Fruit fly (Drosophila melanogaster) whole organism, prepupa: Measurements from ENCODE around the gene Rab5.

Experiments
- CG10669 ChIP-seq: fragments of 200-800 bp; sonication (Bioruptor generic); optimal IDR thresholded peaks from 3 replicates; lab custom pipeline; 2018; ENCODE audit warnings: missing biosample characterization, mild to moderate bottlenecking, missing genetic modification characterization, moderate library complexity
- CG11294 ChIP-seq: fragments of 200-800 bp; sonication (Bioruptor generic); IDR thresholded peaks from 2 replicates; pipeline ENCODE4 v1.3.6; 2022; ENCODE audit warnings: missing biosample characterization, missing genetic modification characterization
- CG31627 ChIP-seq: fragments of 200-800 bp; sonication (Bioruptor generic); optimal IDR thresholded peaks from 3 replicates; lab custom pipeline; 2016; ENCODE audit warnings: missing biosample characterization, missing genetic modification characterization
- CG34406 ChIP-seq: fragments of 200-800 bp; sonication (Bioruptor generic); optimal IDR thresholded peaks from 3 replicates; lab custom pipeline; 2016; ENCODE audit warnings: missing biosample characterization, missing genetic modification characterization
- CG6276 ChIP-seq: fragments of 200-800 bp; sonication (Bioruptor generic); optimal IDR thresholded peaks from 2 replicates; lab custom pipeline; 2017; ENCODE audit warnings: missing biosample characterization, mild to moderate bottlenecking, missing genetic modification characterization
- CG8119 ChIP-seq: fragments of 200-800 bp; sonication (Bioruptor generic); IDR thresholded peaks from 3 replicates; pipeline ENCODE4 v1.3.6; 2022; ENCODE audit warnings: missing biosample characterization, missing genetic modification characterization
- CG9139 ChIP-seq: fragments of 200-800 bp; sonication (Bioruptor generic); optimal IDR thresholded peaks from 3 replicates; lab custom pipeline; 2017; ENCODE audit warnings: missing biosample characterization, mild to moderate bottlenecking, missing genetic modification characterization
- Gug ChIP-seq: fragments of 200-800 bp; sonication (Bioruptor generic); IDR thresholded peaks from 2 replicates; pipeline ENCODE4 v1.3.6; 2022; ENCODE audit warnings: missing biosample characterization, missing genetic modification characterization
- Hr38 ChIP-seq: sonication (Bioruptor generic); optimal IDR thresholded peaks from 2 replicates; lab custom pipeline; 2016; ENCODE audit warnings: missing biosample characterization, missing genetic modification characterization
- OdsH ChIP-seq: fragments of 200-800 bp; sonication (Bioruptor generic); optimal IDR thresholded peaks from 3 replicates; lab custom pipeline; 2016; ENCODE audit warnings: missing biosample characterization, missing genetic modification characterization
- Sox102F ChIP-seq: fragments of 200-800 bp; sonication (Bioruptor generic); optimal IDR thresholded peaks from 2 replicates; lab custom pipeline; 2016; ENCODE audit warnings: missing biosample characterization, mild to moderate bottlenecking, missing genetic modification characterization
- eg ChIP-seq: fragments of 200-800 bp; sonication (Bioruptor generic); IDR thresholded peaks from 3 replicates; pipeline ENCODE4 v1.3.6; 2022; ENCODE audit warnings: missing biosample characterization, missing genetic modification characterization
- lz ChIP-seq: fragments of 200-800 bp; sonication (Bioruptor generic); optimal IDR thresholded peaks from 3 replicates; lab custom pipeline; 2016; ENCODE audit warnings: missing biosample characterization, missing genetic modification characterization

DNA sequence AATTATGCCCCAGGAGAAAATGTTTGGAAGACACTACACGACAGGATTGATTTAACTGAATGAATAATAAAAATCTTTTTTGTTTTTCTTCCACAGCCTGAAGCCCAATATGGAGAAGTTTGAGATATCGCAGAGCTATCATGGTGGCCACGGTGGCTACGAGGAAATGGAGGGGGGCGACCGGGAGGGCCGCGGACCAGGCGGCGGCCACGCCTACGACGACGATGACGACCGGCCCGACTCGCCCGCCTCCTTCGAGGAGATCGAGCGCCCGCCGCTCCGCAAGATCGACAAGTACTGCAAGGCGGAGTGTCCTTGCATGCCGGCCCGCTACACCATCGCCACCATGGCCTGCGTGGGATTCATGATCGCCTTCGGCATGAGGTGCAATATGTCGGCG, 39.6 kb upstream of the Rab5 start:
- no peak for TF ChIP-seq CG31627 (GFP tag; lab: Kevin White, UChicago)
- TF ChIP-seq Sox102F: no peak
- TF ChIP-seq CG9139 (GFP tag; lab: Kevin White, UChicago): no peak
- no peak for TF ChIP-seq Gug (GFP tag; lab: Robert Waterston, UW)
- TF ChIP-seq CG10669 (GFP tag; lab: Kevin White, UChicago): no peak
- TF ChIP-seq CG6276: no peak
- TF ChIP-seq CG11294 (GFP tag; lab: Robert Waterston, UW): no peak
- no peak for TF ChIP-seq eg
- TF ChIP-seq CG34406 (GFP tag; lab: Kevin White, UChicago): no peak
- no peak for TF ChIP-seq CG8119 (GFP tag; lab: Robert Waterston, UW)
- TF ChIP-seq OdsH (GFP tag; lab: Kevin White, UChicago): no peak
- TF ChIP-seq lz: no peak
- no peak for TF ChIP-seq Hr38 (GFP tag; lab: Kevin White, UChicago)
